Worm (Caenorhabditis elegans) whole organism, early embryonic: Measurements from ENCODE around the gene C51E3.6.

Experiments used
- B0310.2 ChIP-seq: sonication (generic microtip); optimal IDR thresholded peaks from 2 replicates; lab custom pipeline; 2016; ENCODE audit warnings: mild to moderate bottlenecking, missing genetic modification characterization, missing compliant biosample characterization
- F13C5.2 ChIP-seq: sonication (generic microtip); optimal IDR thresholded peaks from 2 replicates; lab custom pipeline; 2017; ENCODE audit warnings: mild to moderate bottlenecking, missing genetic modification characterization, inconsistent platforms, missing compliant biosample characterization
- aly-1 ChIP-seq: sonication (generic microtip); optimal IDR thresholded peaks from 2 replicates; lab custom pipeline; 2016; ENCODE audit warnings: missing genetic modification characterization, missing compliant biosample characterization
- ama-1 ChIP-seq: fragments of 150-350 bp; optimal IDR thresholded peaks from 2 replicates; lab custom pipeline; 2014
- ceh-13 ChIP-seq: fragments of 200-800 bp; sonication (Bioruptor generic); optimal IDR thresholded peaks from 2 replicates; lab custom pipeline; 2018; ENCODE audit warnings: mild to moderate bottlenecking, missing genetic modification characterization, missing compliant biosample characterization
- ceh-36 ChIP-seq: sonication (generic microtip); optimal IDR thresholded peaks from 2 replicates; lab custom pipeline; 2016; ENCODE audit warnings: missing genetic modification characterization, inconsistent platforms, missing compliant biosample characterization
- ets-7 ChIP-seq: sonication (generic microtip); optimal IDR thresholded peaks from 2 replicates; lab custom pipeline; 2016; ENCODE audit warnings: missing genotype, missing genetic modification characterization, missing compliant biosample characterization
- flt-1 ChIP-seq: fragments of 200-800 bp; sonication (Bioruptor generic); IDR thresholded peaks from 2 replicates; pipeline ENCODE4 v1.3.6; 2022; ENCODE audit warnings: missing genetic modification characterization, missing compliant biosample characterization
- hmbx-1 ChIP-seq: sonication (generic microtip); optimal IDR thresholded peaks from 2 replicates; lab custom pipeline; 2016; ENCODE audit warnings: mild to moderate bottlenecking, missing genetic modification characterization, missing compliant biosample characterization
- hmg-4 ChIP-seq: fragments of 200-800 bp; sonication (Bioruptor generic); optimal IDR thresholded peaks from 2 replicates; lab custom pipeline; 2018; ENCODE audit warnings: mild to moderate bottlenecking, missing genetic modification characterization, missing compliant biosample characterization
- hnd-1 ChIP-seq: sonication (generic microtip); optimal IDR thresholded peaks from 2 replicates; lab custom pipeline; 2016; ENCODE audit warnings: missing genetic modification characterization, missing compliant biosample characterization
- pes-1 ChIP-seq: fragments of 200-800 bp; sonication (Bioruptor generic); IDR thresholded peaks from 2 replicates; pipeline ENCODE4 v1.3.6; 2022; ENCODE audit warnings: missing genetic modification reagents, missing genetic modification characterization, missing compliant biosample characterization
- scrt-1 ChIP-seq: fragments of 200-800 bp; sonication (Bioruptor generic); IDR thresholded peaks from 2 replicates; pipeline ENCODE4 v1.3.6; 2022; ENCODE audit warnings: missing genetic modification characterization, missing compliant biosample characterization
- sea-1 ChIP-seq: fragments of 200-800 bp; sonication (Bioruptor generic); conservative IDR thresholded peaks from 2 replicates; pipeline ENCODE4 v1.3.6; 2022; ENCODE audit warnings: missing genetic modification characterization, missing compliant biosample characterization
- tbx-11 ChIP-seq: fragments of 200-800 bp; sonication (Bioruptor generic); IDR thresholded peaks from 2 replicates; pipeline ENCODE4 v1.3.6; 2022; ENCODE audit warnings: missing genetic modification characterization, missing compliant biosample characterization
- tbx-37 ChIP-seq: fragments of 200-800 bp; sonication (Bioruptor generic); conservative IDR thresholded peaks from 2 replicates; pipeline ENCODE4 v1.3.6; 2022; ENCODE audit warnings: missing genetic modification reagents, missing genetic modification characterization, missing compliant biosample characterization
- tra-4 ChIP-seq: sonication (generic microtip); optimal IDR thresholded peaks from 2 replicates; lab custom pipeline; 2017; ENCODE audit warnings: missing genetic modification characterization, missing compliant biosample characterization

The C51E3.6 gene

DNA sequence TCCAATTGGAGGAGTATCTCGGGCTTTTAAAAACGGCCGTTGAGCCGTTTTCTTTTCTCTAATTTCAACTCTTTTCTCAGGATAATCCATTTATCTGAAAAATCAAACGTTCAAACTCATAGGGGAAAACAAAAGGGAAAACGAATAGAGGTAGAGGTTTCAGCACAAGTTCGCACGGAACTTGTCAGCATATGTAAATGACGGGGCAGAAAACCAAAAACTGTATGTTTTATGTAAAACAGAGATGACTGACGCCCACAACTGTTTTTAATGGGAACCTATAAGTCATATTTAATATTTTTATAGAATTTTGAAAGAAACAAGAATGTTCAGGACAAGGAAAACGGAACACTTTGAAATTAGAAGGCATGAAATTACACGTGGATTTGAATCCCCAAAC, at the start of gene C51E3.6:
Gene C51E3.6, minus strand, starts transcription at position 101 of the 400 bp plus-strand sequence.
- TF ChIP-seq hnd-1 (no peak), scrt-1 (GFP tag; lab: Robert Waterston, UW) (no peak), B0310.2 (tag; lab: Kevin White, UChicago) (no peak)

DNA sequence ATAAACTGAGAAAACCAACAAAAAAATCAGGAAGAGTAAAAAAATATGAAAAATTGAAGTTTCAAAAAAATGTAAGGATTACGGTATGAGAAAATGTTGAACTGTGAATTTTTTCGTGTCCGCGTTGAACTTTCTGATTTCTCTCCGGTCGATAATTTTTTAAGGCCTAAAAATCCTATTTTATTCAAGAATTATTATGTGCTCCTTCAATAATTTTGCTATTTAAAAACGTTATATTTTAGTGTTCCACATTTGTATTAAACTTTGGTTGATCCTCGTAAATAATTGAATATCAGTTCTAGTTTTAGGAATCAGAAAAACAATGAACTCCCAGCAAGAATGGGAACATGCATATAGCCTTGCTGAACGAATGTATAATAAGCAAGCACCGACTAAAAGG, 46.4 kb upstream of the C51E3.6 start, which contains the start of gene hpo-40:
Gene hpo-40, plus strand, starts transcription at position 301 of the 400 bp plus-strand sequence.
- TF ChIP-seq scrt-1 (GFP tag; lab: Robert Waterston, UW) (no peak), flt-1 (GFP tag; lab: Robert Waterston, UW) (no peak), ceh-13 (GFP tag; lab: Kevin White, UChicago) (no peak), sea-1 (GFP tag; lab: Robert Waterston, UW) (no peak), tbx-37 (GFP tag; lab: Robert Waterston, UW) (no peak)

DNA sequence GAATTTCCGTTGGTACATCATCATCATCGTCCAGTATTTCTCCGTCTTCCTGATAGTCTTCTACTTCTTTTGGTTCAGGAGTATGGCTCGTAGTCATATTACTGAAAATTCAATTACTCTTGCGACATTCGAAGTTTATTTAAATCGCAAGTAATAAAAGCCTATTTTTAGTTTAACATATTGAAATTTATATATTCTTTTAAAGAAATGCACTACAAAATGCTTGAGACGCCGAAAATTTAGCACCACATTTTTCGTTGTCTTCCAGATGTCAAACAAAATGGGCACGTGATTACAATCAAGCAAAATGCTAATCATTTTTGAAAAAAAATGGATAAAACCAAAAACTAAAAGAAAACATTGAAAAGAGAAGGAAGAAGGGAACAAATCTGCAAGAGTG, 45.8 kb upstream of the C51E3.6 start, which contains the start of gene zhit-3:
Gene zhit-3, minus strand, starts transcription at position 101 of the 400 bp plus-strand sequence.
- no peak for TF ChIP-seq B0310.2 (tag; lab: Kevin White, UChicago)
- no peak for TF ChIP-seq ceh-36 (tag; lab: Kevin White, UChicago)
- TF ChIP-seq hmg-4 (GFP tag; lab: Kevin White, UChicago) = no peak

DNA sequence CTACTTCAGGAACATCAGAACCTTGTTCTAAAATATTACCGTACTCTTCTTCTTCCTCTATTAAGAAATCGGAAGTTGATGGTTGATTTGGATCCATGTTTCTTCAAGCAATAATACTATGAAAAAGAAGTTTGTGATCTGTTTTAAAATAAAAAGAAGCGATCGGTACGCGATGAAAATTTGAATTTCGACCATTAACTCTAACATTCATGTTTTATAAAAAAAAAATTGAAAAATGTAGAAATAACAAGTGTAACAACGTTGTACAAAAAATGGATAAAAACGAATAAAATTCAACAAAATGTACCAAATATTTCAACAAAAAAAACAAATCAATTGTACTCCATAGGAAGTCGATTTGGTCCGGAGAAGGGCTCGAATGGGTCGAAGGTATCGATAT, 44.0 kb upstream of the C51E3.6 start, which contains the start of gene tftc-3:
Gene tftc-3, minus strand, starts transcription at position 101 of the 400 bp plus-strand sequence.
- TF ChIP-seq aly-1 (tag; lab: Kevin White, UChicago) = no peak
- no peak for TF ChIP-seq hnd-1
- TF ChIP-seq ama-1 (lab: Kevin White, UChicago) = no peak
- TF ChIP-seq F13C5.2 = no peak
- no peak for TF ChIP-seq hmbx-1 (tag; lab: Kevin White, UChicago)
- TF ChIP-seq tra-4 = no peak
- TF ChIP-seq pes-1 (GFP tag; lab: Robert Waterston, UW) = no peak
- no peak for TF ChIP-seq ets-7 (tag; lab: Kevin White, UChicago)
- no peak for TF ChIP-seq hmg-4 (GFP tag; lab: Kevin White, UChicago)
- TF ChIP-seq flt-1 (GFP tag; lab: Robert Waterston, UW) = no peak
- no peak for TF ChIP-seq ceh-36 (tag; lab: Kevin White, UChicago)
- no peak for TF ChIP-seq B0310.2 (tag; lab: Kevin White, UChicago)
- no peak for TF ChIP-seq sea-1 (GFP tag; lab: Robert Waterston, UW)
- no peak for TF ChIP-seq scrt-1 (GFP tag; lab: Robert Waterston, UW)
- TF ChIP-seq tbx-11 (GFP tag; lab: Robert Waterston, UW) = no peak
- TF ChIP-seq ceh-13 (GFP tag; lab: Kevin White, UChicago) = no peak

DNA sequence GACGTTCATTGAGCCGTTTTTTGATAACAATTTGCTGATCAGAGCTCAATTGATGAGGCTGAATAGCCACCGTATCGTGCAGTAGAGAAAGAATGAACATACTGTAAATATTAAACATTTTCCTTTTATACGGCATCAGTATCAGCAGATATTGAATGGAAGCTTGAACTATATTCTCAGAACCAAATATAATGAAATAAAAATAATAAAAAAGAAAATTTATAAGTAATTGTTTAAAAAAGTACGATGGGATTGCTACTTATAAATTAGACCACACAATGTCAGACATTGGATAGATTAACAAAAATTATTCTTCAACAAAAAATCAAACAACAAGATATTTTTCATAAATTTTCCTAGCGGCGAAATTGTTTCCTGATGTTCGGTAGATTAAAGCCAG, 40.2 kb upstream of the C51E3.6 start, which contains the start of gene rpc-25:
Gene rpc-25, minus strand, starts transcription at position 101 of the 400 bp plus-strand sequence.
- TF ChIP-seq tra-4 (no peak), ceh-36 (tag; lab: Kevin White, UChicago) (no peak), B0310.2 (tag; lab: Kevin White, UChicago) (no peak), F13C5.2 (no peak), ceh-13 (GFP tag; lab: Kevin White, UChicago) (no peak), hnd-1 (no peak), aly-1 (tag; lab: Kevin White, UChicago) (no peak)

DNA sequence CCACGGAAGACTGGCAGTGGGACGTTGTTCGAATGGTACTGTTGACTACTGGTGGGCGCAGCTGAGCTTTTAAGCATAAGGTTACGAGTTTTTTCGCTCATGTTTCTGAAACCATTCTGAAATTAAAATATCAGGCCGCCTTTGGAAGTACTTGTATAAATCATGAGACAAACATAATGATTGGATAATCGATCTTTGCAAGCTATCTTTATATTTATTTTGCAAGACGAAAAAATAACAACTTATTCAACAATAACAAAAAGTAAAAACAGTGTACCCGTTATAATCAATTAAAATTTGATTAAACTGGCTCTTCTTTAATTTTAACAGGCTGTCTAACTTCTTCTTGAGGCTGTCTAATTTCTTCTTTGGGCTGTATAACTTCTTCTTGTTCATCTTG, 39.2 kb upstream of the C51E3.6 start, which contains the start of gene ZK856.16:
Gene ZK856.16, minus strand, starts transcription at position 101 of the 400 bp plus-strand sequence.
- TF ChIP-seq tbx-37 (GFP tag; lab: Robert Waterston, UW) (no peak), tra-4 (no peak), tbx-11 (GFP tag; lab: Robert Waterston, UW) (no peak), pes-1 (GFP tag; lab: Robert Waterston, UW) (no peak), ets-7 (tag; lab: Kevin White, UChicago) (no peak), B0310.2 (tag; lab: Kevin White, UChicago) (no peak), ceh-13 (GFP tag; lab: Kevin White, UChicago) (no peak), scrt-1 (GFP tag; lab: Robert Waterston, UW) (no peak), flt-1 (GFP tag; lab: Robert Waterston, UW) (no peak), hmg-4 (GFP tag; lab: Kevin White, UChicago) (no peak), aly-1 (tag; lab: Kevin White, UChicago) (no peak), ceh-36 (tag; lab: Kevin White, UChicago) (no peak), hmbx-1 (tag; lab: Kevin White, UChicago) (no peak), sea-1 (GFP tag; lab: Robert Waterston, UW) (no peak), F13C5.2 (no peak), hnd-1 (no peak), ama-1 (lab: Kevin White, UChicago) (no peak)

DNA sequence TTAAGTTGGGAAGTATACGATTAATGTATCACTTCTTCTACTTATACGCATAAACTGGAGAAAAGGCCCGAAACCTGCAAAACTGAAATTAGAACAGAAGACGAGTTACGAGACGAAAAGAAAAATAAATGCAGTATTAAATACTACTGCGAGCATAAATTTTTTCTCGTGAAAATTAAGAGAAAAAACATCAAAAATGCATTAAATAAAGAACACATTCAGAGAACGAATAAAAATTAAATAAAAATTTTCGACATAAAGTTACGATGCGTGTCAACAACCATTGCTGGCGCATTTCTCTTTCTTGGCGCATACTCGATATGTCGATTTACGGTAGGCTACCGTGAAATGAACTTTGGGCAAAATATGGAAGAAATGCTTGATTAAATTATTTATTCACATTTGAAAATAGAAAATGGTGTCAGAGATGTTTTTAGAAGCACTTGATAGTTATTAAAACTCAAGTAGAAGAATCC, 38.6 kb upstream of the C51E3.6 start, which contains the start of the genes ZK856.19 and ZK856.11:
Gene ZK856.19, minus strand, starts transcription at position 51 of the 476 bp plus-strand sequence.
Gene ZK856.11, minus strand, starts transcription at position 76 of the 476 bp plus-strand sequence.
- TF ChIP-seq ceh-36 (tag; lab: Kevin White, UChicago) (no peak), tbx-37 (GFP tag; lab: Robert Waterston, UW) (no peak), aly-1 (tag; lab: Kevin White, UChicago) (no peak), F13C5.2 (no peak), hmg-4 (GFP tag; lab: Kevin White, UChicago) (no peak), ets-7 (tag; lab: Kevin White, UChicago) (no peak), tra-4 (no peak)

DNA sequence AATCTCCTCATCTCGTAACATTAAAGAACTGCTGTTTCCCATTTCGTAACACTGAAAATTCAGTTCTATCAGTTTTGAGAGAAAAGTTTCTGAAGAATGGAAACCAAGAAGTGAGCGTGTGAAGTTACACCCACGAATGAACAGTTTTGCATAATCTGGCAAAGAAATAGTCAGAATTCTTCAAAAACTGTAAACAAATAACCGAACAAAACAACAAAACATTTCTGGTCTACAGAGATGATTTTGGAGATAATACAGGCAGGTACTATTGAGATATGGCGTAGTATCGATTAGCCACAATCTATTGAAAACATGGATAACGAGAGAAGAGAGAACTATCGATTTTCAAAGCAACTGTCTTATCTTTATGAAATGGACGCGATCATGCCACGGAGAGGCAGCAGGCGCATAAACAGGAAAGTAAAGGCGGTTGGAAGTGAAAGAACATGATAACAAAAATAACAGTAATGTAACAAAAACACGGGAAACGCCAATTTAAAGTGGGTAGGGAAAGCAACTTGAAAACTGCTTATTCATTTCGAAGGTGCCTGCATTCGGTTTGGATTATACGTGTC, 37.3 kb upstream of the C51E3.6 start, which contains the start of gene chpf-1:
Gene chpf-1, minus strand, starts transcription at position 51 of the 575 bp plus-strand sequence.
- TF ChIP-seq pes-1 (GFP tag; lab: Robert Waterston, UW) = no peak
- TF ChIP-seq ceh-36 (tag; lab: Kevin White, UChicago) = no peak
- TF ChIP-seq sea-1 (GFP tag; lab: Robert Waterston, UW) = no peak
- TF ChIP-seq flt-1 (GFP tag; lab: Robert Waterston, UW) = no peak
- no peak for TF ChIP-seq tra-4
- no peak for TF ChIP-seq ceh-13 (GFP tag; lab: Kevin White, UChicago)
- TF ChIP-seq B0310.2 (tag; lab: Kevin White, UChicago) = no peak
- TF ChIP-seq scrt-1 (GFP tag; lab: Robert Waterston, UW) = no peak
- TF ChIP-seq aly-1 (tag; lab: Kevin White, UChicago) = no peak
